Fruit fly (Drosophila melanogaster): ENCODE results near the gene CG7702.

- TF ChIP-seq Dll (optimal IDR thresholded peaks at IDR 0.05) (no peak), usp (GFP tag; optimal IDR thresholded peaks at IDR 0.05) (no peak)
Observed at dm6 chr3R:18619451-18619942, 49.7 kb upstream of the CG7702 start.

Data from whole organism.